Fruit fly (Drosophila melanogaster): ENCODE results near the gene GstD11.

The GstD11 gene

dm6 chr3R:12383036-12383435, at the start of gene GstD11:
GstD11 (plus strand) TSS chr3R:12383336.
- TF ChIP-seq salr (GFP tag; optimal IDR thresholded peaks at IDR 0.05) (no peak), CG10631 (GFP tag; optimal IDR thresholded peaks at IDR 0.05) (no peak), fd85E (GFP tag; optimal IDR thresholded peaks at IDR 0.05) (no peak), CG11294 (GFP tag; IDR thresholded peaks at IDR 0.05) (no peak), CG32006 (GFP tag; optimal IDR thresholded peaks at IDR 0.05) (no peak), Hr4 (GFP tag; optimal IDR thresholded peaks at IDR 0.05) (no peak), achi (GFP tag; optimal IDR thresholded peaks at IDR 0.05) (no peak)

- TF ChIP-seq vri (GFP tag; optimal IDR thresholded peaks at IDR 0.05) (peak; percentile 30), eg (GFP tag; IDR thresholded peaks at IDR 0.05) (no peak)
Observed at dm6 chr3R:12341374-12341773, 41.8 kb upstream of the GstD11 start, which contains the start of gene Sgsf. Sgsf (plus strand) TSS chr3R:12341674.

- TF ChIP-seq CG8119 (GFP tag; IDR thresholded peaks at IDR 0.05): no peak
- TF ChIP-seq Met (GFP tag; optimal IDR thresholded peaks at IDR 0.05): peak; percentile 50
- no peak for TF ChIP-seq Hr38 (GFP tag; optimal IDR thresholded peaks at IDR 0.05)
- peak; percentile 15 for TF ChIP-seq Blimp-1 (GFP tag; optimal IDR thresholded peaks at IDR 0.05)
- peak; percentile 18 for TF ChIP-seq Smox (GFP tag; optimal IDR thresholded peaks at IDR 0.05)
- TF ChIP-seq svp (GFP tag): peak; percentile 85
- TF ChIP-seq topi (GFP tag; optimal IDR thresholded peaks at IDR 0.05): peak; percentile 45
- TF ChIP-seq Sox102F (GFP tag; optimal IDR thresholded peaks at IDR 0.05): peak; percentile 15
- TF ChIP-seq CG31627 (GFP tag; optimal IDR thresholded peaks at IDR 0.05): peak; percentile 49
- TF ChIP-seq cyc (GFP tag; optimal IDR thresholded peaks at IDR 0.05): peak; percentile 30
- peak; percentile 51 for TF ChIP-seq esn (GFP tag; optimal IDR thresholded peaks at IDR 0.05)
- TF ChIP-seq eg (GFP tag; IDR thresholded peaks at IDR 0.05): no peak
- TF ChIP-seq Eip78C (GFP tag): peak; percentile 68
- no peak for TF ChIP-seq CG7368 (GFP tag; optimal IDR thresholded peaks at IDR 0.05)
- TF ChIP-seq Hr4 (GFP tag; optimal IDR thresholded peaks at IDR 0.05): no peak
- TF ChIP-seq Sox14 (GFP tag; optimal IDR thresholded peaks at IDR 0.05): no peak
- TF ChIP-seq CG15336 (GFP tag; IDR thresholded peaks at IDR 0.05): no peak
- TF ChIP-seq lz (GFP tag; optimal IDR thresholded peaks at IDR 0.05): peak; percentile 24
- peak; percentile 36 for TF ChIP-seq Ets21C (GFP tag; optimal IDR thresholded peaks at IDR 0.05)
- TF ChIP-seq Hr39 (GFP tag; optimal IDR thresholded peaks at IDR 0.05): peak; percentile 50
Observed at dm6 chr3R:12344914-12345549, 38.1 kb upstream of the GstD11 start.

dm6 chr3R:12345989-12346388, 37.1 kb upstream of the GstD11 start:
- TF ChIP-seq fd85E (GFP tag; optimal IDR thresholded peaks at IDR 0.05) (no peak), svp (GFP tag) (peak; percentile 3)

- TF ChIP-seq CG11902 (GFP tag; optimal IDR thresholded peaks at IDR 0.05) (no peak), svp (GFP tag) (peak; percentile 28), OdsH (GFP tag; optimal IDR thresholded peaks at IDR 0.05) (no peak), Ets21C (GFP tag; optimal IDR thresholded peaks at IDR 0.05) (no peak), CG8119 (GFP tag; IDR thresholded peaks at IDR 0.05) (no peak)
Observed at dm6 chr3R:12347659-12348058, 35.5 kb upstream of the GstD11 start.

- no peak for TF ChIP-seq Hr4 (GFP tag; optimal IDR thresholded peaks at IDR 0.05)
- TF ChIP-seq CG10631 (GFP tag; optimal IDR thresholded peaks at IDR 0.05): no peak
- TF ChIP-seq OdsH (GFP tag; optimal IDR thresholded peaks at IDR 0.05): no peak
- TF ChIP-seq CG6792 (GFP tag; optimal IDR thresholded peaks at IDR 0.05): peak; percentile 18
- no peak for TF ChIP-seq CG6808 (GFP tag; optimal IDR thresholded peaks at IDR 0.05)
- TF ChIP-seq CG4318 (GFP tag; optimal IDR thresholded peaks at IDR 0.05): no peak
- TF ChIP-seq Met (GFP tag; optimal IDR thresholded peaks at IDR 0.05): peak; percentile 28
- peak; percentile 86 for TF ChIP-seq svp (GFP tag)
- TF ChIP-seq CG7368 (GFP tag; optimal IDR thresholded peaks at IDR 0.05): no peak
- no peak for TF ChIP-seq CG8319 (GFP tag; optimal IDR thresholded peaks at IDR 0.05)
- TF ChIP-seq CG10669 (GFP tag; optimal IDR thresholded peaks at IDR 0.05): no peak
- TF ChIP-seq fd85E (GFP tag; optimal IDR thresholded peaks at IDR 0.05): no peak
- TF ChIP-seq CG1621 (tag; optimal IDR thresholded peaks at IDR 0.05): no peak
- TF ChIP-seq CG31627 (GFP tag; optimal IDR thresholded peaks at IDR 0.05): peak; percentile 24
- TF ChIP-seq Ets21C (GFP tag; optimal IDR thresholded peaks at IDR 0.05): no peak
- TF ChIP-seq lz (GFP tag; optimal IDR thresholded peaks at IDR 0.05): peak; percentile 27
- no peak for TF ChIP-seq Hr38 (GFP tag; optimal IDR thresholded peaks at IDR 0.05)
- TF ChIP-seq CG6854 (GFP tag; optimal IDR thresholded peaks at IDR 0.05): no peak
- TF ChIP-seq CG11902 (GFP tag; optimal IDR thresholded peaks at IDR 0.05): no peak
- TF ChIP-seq eg (GFP tag; IDR thresholded peaks at IDR 0.05): no peak
- no peak for TF ChIP-seq Eip78C (GFP tag)
- TF ChIP-seq Gug (GFP tag; IDR thresholded peaks at IDR 0.05): no peak
- TF ChIP-seq net (GFP tag; optimal IDR thresholded peaks at IDR 0.05): no peak
- TF ChIP-seq esn (GFP tag; optimal IDR thresholded peaks at IDR 0.05): peak; percentile 45
- no peak for TF ChIP-seq Lpt (GFP tag; optimal IDR thresholded peaks at IDR 0.05)
- no peak for TF ChIP-seq spab (GFP tag; optimal IDR thresholded peaks at IDR 0.05)
Observed at dm6 chr3R:12350497-12350896, 32.6 kb upstream of the GstD11 start, which contains the start of gene CG10038. CG10038 (minus strand) TSS chr3R:12350644.

All from whole organism, prepupa.